Worm (Caenorhabditis elegans) whole organism, L4 larva: Measurements from ENCODE around the gene spp-28.

Experiments used
- F10B5.3 ChIP-seq: sonication (generic microtip); optimal IDR thresholded peaks from 2 replicates; lab custom pipeline; 2016; ENCODE audit warnings: mild to moderate bottlenecking, missing genetic modification characterization, missing compliant biosample characterization
- F37D6.2 ChIP-seq: sonication (generic microtip); optimal IDR thresholded peaks from 2 replicates; lab custom pipeline; 2016; ENCODE audit warnings: mild to moderate bottlenecking, missing genetic modification characterization, missing compliant biosample characterization
- F44E2.7 ChIP-seq: fragments of 200-800 bp; sonication (Bioruptor generic); IDR thresholded peaks from 2 replicates; pipeline ENCODE4 v2.1.2; 2022; ENCODE audit warnings: missing genetic modification characterization, missing compliant biosample characterization
- T20F7.1 ChIP-seq: fragments of 200-800 bp; sonication (Bioruptor generic); optimal IDR thresholded peaks from 2 replicates; lab custom pipeline; 2018; ENCODE audit warnings: mild to moderate bottlenecking, missing genetic modification characterization, missing compliant biosample characterization
- ZK337.2 ChIP-seq: fragments of 200-800 bp; sonication (Bioruptor generic); IDR thresholded peaks from 2 replicates; pipeline ENCODE4 v1.3.6; 2022; ENCODE audit warnings: missing genetic modification reagents, missing genetic modification characterization, missing compliant biosample characterization
- ZK546.5 ChIP-seq, 2 experiments: sonication (generic microtip); optimal IDR thresholded peaks; 2 replicates each; lab custom pipeline; 2017; ENCODE audit warnings: missing biosample characterization in 2 of 2, missing genetic modification characterization in 2 of 2
- aha-1 ChIP-seq: fragments of 150-350 bp; peaks from one replicate; lab custom pipeline; 2014; ENCODE audit warnings: missing biosample characterization, missing genetic modification characterization
- arid-1 ChIP-seq: fragments of 200-800 bp; sonication (Bioruptor generic); conservative IDR thresholded peaks from 2 replicates; pipeline ENCODE4 v1.3.6; 2022; ENCODE audit warnings: missing genetic modification reagents, missing genetic modification characterization, missing compliant biosample characterization
- ceh-20 ChIP-seq: fragments of 200-800 bp; sonication (Bioruptor generic); IDR thresholded peaks from 2 replicates; pipeline ENCODE4 v1.3.6; 2022; ENCODE audit warnings: missing genetic modification reagents, missing genetic modification characterization, missing compliant biosample characterization
- ceh-28 ChIP-seq: fragments of 150-350 bp; optimal IDR thresholded peaks from 2 replicates; lab custom pipeline; 2014; ENCODE audit warnings: missing biosample characterization, missing genetic modification reagents, missing genetic modification characterization
- ceh-44 ChIP-seq: fragments of 200-800 bp; sonication (Bioruptor generic); IDR thresholded peaks from 2 replicates; pipeline ENCODE4 v1.3.6; 2022; ENCODE audit warnings: missing genetic modification reagents, missing genetic modification characterization, missing compliant biosample characterization
- cey-2 ChIP-seq: sonication (generic microtip); optimal IDR thresholded peaks from 3 replicates; lab custom pipeline; 2017; ENCODE audit warnings: missing genetic modification characterization, mild to moderate bottlenecking, missing compliant biosample characterization, antibody characterized with exemption, borderline replicate concordance; ENCODE audit not compliant: insufficient read depth
- daf-12 ChIP-seq: fragments of 150-350 bp; optimal IDR thresholded peaks from 2 replicates; lab custom pipeline; 2014; ENCODE audit warnings: missing biosample characterization, missing genetic modification reagents, missing genetic modification characterization
- dmd-9 ChIP-seq: fragments of 200-800 bp; sonication (Bioruptor generic); IDR thresholded peaks from 2 replicates; pipeline ENCODE4 v1.3.6; 2022; ENCODE audit warnings: missing genetic modification reagents, missing genetic modification characterization, missing compliant biosample characterization
- duxl-1 ChIP-seq: sonication (generic microtip); optimal IDR thresholded peaks from 2 replicates; lab custom pipeline; 2016; ENCODE audit warnings: mild to moderate bottlenecking, missing genetic modification characterization, moderate library complexity, missing compliant biosample characterization; ENCODE audit not compliant: poor library complexity
- dve-1 ChIP-seq: sonication (generic microtip); optimal IDR thresholded peaks from 2 replicates; lab custom pipeline; 2017; ENCODE audit warnings: antibody characterized with exemption, mild to moderate bottlenecking, missing genetic modification characterization, missing compliant biosample characterization; ENCODE audit not compliant: insufficient read depth
- egl-43 ChIP-seq: fragments of 200-800 bp; sonication (Bioruptor generic); IDR thresholded peaks from 2 replicates; pipeline ENCODE4 v1.3.6; 2022; ENCODE audit warnings: missing genetic modification reagents, missing genetic modification characterization, missing compliant biosample characterization
- fkh-10 ChIP-seq: fragments of 150-350 bp; optimal IDR thresholded peaks from 2 replicates; lab custom pipeline; 2014; ENCODE audit warnings: missing biosample characterization, missing genetic modification reagents, missing genetic modification characterization
- hif-1 ChIP-seq, 2 experiments: sonication (generic microtip); optimal IDR thresholded peaks; 2 replicates each; lab custom pipeline; 2016 to 2017; ENCODE audit warnings: missing compliant biosample characterization in 2 of 2, missing genetic modification characterization in 2 of 2, missing genetic modification reagents in 2 of 2, missing genotype in 2 of 2, mild to moderate bottlenecking in 1 of 2
- hmg-1.1 ChIP-seq: fragments of 200-800 bp; sonication (Bioruptor generic); IDR thresholded peaks from 2 replicates; pipeline ENCODE4 v1.3.6; 2022; ENCODE audit warnings: missing genetic modification reagents, missing genetic modification characterization, missing compliant biosample characterization
- lin-15B ChIP-seq: fragments of 150-350 bp; sonication (generic microtip); optimal IDR thresholded peaks from 3 replicates; lab custom pipeline; 2014; ENCODE audit warnings: missing biosample characterization, missing genetic modification characterization
- lin-29 ChIP-seq: fragments of 200-800 bp; sonication (Bioruptor generic); IDR thresholded peaks from 2 replicates; pipeline ENCODE4 v1.3.6; 2022; ENCODE audit warnings: missing genetic modification reagents, missing genetic modification characterization, missing compliant biosample characterization
- lin-39 ChIP-seq: fragments of 150-350 bp; optimal IDR thresholded peaks from 2 replicates; lab custom pipeline; 2014; ENCODE audit warnings: missing biosample characterization, missing genetic modification reagents, missing genetic modification characterization
- lir-3 ChIP-seq: sonication (generic microtip); optimal IDR thresholded peaks from 2 replicates; lab custom pipeline; 2016; ENCODE audit warnings: mild to moderate bottlenecking, missing genetic modification characterization, missing compliant biosample characterization
- mdl-1 ChIP-seq, 2 experiments: fragments of 150-350 bp in 1 of 2; sonication (generic microtip) in 1 of 2; optimal IDR thresholded peaks; 2 replicates each; lab custom pipeline; 2014 to 2017; ENCODE audit warnings: missing biosample characterization in 2 of 2, missing genetic modification characterization in 2 of 2
- mep-1 ChIP-seq: fragments of 150-350 bp; sonication (generic microtip); optimal IDR thresholded peaks from 3 replicates; lab custom pipeline; 2014; ENCODE audit warnings: missing biosample characterization, missing genetic modification characterization
- nhr-11 ChIP-seq: fragments of 150-350 bp; optimal IDR thresholded peaks from 2 replicates; lab custom pipeline; 2014; ENCODE audit warnings: missing biosample characterization, missing genetic modification characterization
- nhr-28 ChIP-seq: fragments of 150-350 bp; optimal IDR thresholded peaks from 2 replicates; lab custom pipeline; 2014; ENCODE audit warnings: missing biosample characterization, missing genetic modification characterization
- nhr-6 ChIP-seq: fragments of 150-350 bp; optimal IDR thresholded peaks from 2 replicates; lab custom pipeline; 2014; ENCODE audit warnings: missing biosample characterization, missing genetic modification characterization
- pha-4 ChIP-seq, 2 experiments: fragments of 150-350 bp in 1 of 2; fragments of 200-800 bp in 1 of 2; sonication (Bioruptor generic) in 1 of 2; IDR thresholded peaks in 1 of 2; optimal IDR thresholded peaks in 1 of 2; 2 replicates each; pipeline versions ENCODE4 v1.3.6 to Lab custom; 2014 to 2022; ENCODE audit warnings: missing genetic modification characterization in 2 of 2, missing genetic modification reagents in 2 of 2, missing biosample characterization in 1 of 2, missing compliant biosample characterization in 1 of 2
- php-3 ChIP-seq: fragments of 200-800 bp; sonication (Bioruptor generic); IDR thresholded peaks from 2 replicates; pipeline ENCODE4 v1.3.6; 2022; ENCODE audit warnings: missing genetic modification reagents, missing genetic modification characterization, missing compliant biosample characterization
- snpc-4 ChIP-seq: fragments of 150-350 bp; optimal IDR thresholded peaks from 2 replicates; lab custom pipeline; 2014; ENCODE audit warnings: missing biosample characterization, missing genetic modification characterization
- spr-3 ChIP-seq: fragments of 200-800 bp; sonication (Bioruptor generic); optimal IDR thresholded peaks from 2 replicates; lab custom pipeline; 2018; ENCODE audit warnings: mild to moderate bottlenecking, missing genetic modification characterization, missing compliant biosample characterization
- zfp-2 ChIP-seq: sonication (generic microtip); optimal IDR thresholded peaks from 2 replicates; lab custom pipeline; 2016; ENCODE audit warnings: mild to moderate bottlenecking, missing genetic modification characterization, missing compliant biosample characterization
- ztf-11 ChIP-seq: fragments of 150-350 bp; optimal IDR thresholded peaks from 2 replicates; lab custom pipeline; 2014; ENCODE audit warnings: missing biosample characterization, missing genetic modification characterization
- ztf-7 ChIP-seq: fragments of 150-350 bp; optimal IDR thresholded peaks from 2 replicates; lab custom pipeline; 2014; ENCODE audit warnings: missing biosample characterization, missing genetic modification characterization

spp-28 gene

DNA sequence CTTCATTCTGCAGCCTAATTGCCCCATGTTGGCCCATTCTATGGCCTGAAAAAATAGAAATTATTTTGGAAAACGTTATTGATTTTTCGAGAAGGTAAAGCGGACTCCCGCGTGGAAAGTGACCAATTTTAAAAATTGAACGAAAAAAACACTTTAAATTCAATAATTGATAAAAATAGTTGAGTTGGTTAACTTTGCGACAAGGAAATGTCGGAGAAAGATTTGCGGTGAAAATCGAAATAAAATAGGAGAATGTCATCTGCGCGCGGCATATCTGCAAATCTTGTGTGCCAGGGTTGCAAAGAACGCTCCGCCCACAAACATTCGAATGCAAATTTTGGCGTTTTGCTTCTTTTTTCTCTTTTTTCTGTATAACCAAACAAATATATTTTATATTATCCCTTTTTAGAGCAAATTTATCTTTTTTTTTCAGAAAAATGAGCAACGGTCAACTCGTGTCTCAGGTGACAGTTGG lies 19.2 kb downstream of the spp-28 start, which contains the start of the genes rnf-121 and C16C10.4 (continued):
- peak; percentile 4 for TF ChIP-seq ceh-28 (tag; lab: Kevin White, UChicago)
- TF ChIP-seq mdl-1 (tag; optimal IDR thresholded peaks at IDR 0.05; lab: Kevin White, UChicago) = no peak
- peak; percentile 29 for TF ChIP-seq dve-1 (tag; lab: Kevin White, UChicago)
- TF ChIP-seq cey-2 (tag; lab: Kevin White, UChicago) = no peak
- TF ChIP-seq ztf-7 = peak; percentile 50
- TF ChIP-seq ZK337.2 (GFP tag; lab: Robert Waterston, UW) = no peak
- no peak for TF ChIP-seq F44E2.7
- TF ChIP-seq pha-4 (GFP tag; IDR thresholded peaks at IDR 0.05; lab: Robert Waterston, UW) = peak; percentile 50; the same call in 1 of the 2 replicates
- no peak for TF ChIP-seq pha-4 (tag; optimal IDR thresholded peaks at IDR 0.05; lab: Kevin White, UChicago)
- TF ChIP-seq mep-1 = peak; percentile 66
- no peak for TF ChIP-seq nhr-11 (tag; lab: Kevin White, UChicago)

DNA sequence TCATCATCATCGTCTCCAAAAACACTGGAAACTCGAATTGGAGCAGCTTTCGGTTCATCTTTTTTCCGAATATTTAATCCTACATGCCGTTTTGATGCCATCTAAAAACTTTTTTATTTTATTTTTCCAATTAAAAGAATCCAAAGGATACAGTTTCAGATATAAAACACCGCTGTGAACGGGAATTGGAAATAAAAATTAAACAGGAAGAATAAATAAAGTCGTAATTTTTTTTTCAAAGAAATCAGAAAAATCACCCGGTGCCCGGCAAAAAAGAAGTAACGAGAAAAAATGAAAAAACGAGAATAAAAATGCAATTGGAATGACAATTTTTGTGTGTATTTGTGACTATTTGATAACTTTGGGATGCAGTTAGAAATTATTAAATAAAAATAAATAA lies 21.5 kb downstream of the spp-28 start, which contains the start of gene ccdc-55:
TSS of gene ccdc-55 (minus strand) at position 101 of the 400 bp plus-strand sequence.
- no peak for TF ChIP-seq ZK546.5 (tag; optimal IDR thresholded peaks at IDR 0.05; lab: Kevin White, UChicago)
- TF ChIP-seq lin-29 (GFP tag; lab: Robert Waterston, UW) = no peak
- no peak for TF ChIP-seq aha-1 (tag; lab: Kevin White, UChicago)
- TF ChIP-seq ztf-11 = no peak
- no peak for TF ChIP-seq snpc-4 (tag; lab: Kevin White, UChicago)
- TF ChIP-seq mep-1 = no peak
- no peak for TF ChIP-seq php-3 (GFP tag; lab: Robert Waterston, UW)
- TF ChIP-seq arid-1 (GFP tag; lab: Robert Waterston, UW) = no peak
- no peak for TF ChIP-seq egl-43
- TF ChIP-seq dmd-9 (GFP tag; lab: Robert Waterston, UW) = no peak
- no peak for TF ChIP-seq fkh-10 (GFP tag; lab: Kevin White, UChicago)
- TF ChIP-seq F37D6.2 (tag; lab: Kevin White, UChicago) = no peak
- TF ChIP-seq F10B5.3 (tag; lab: Kevin White, UChicago) = no peak
- TF ChIP-seq lin-15B (tag; lab: Kevin White, UChicago) = no peak
- TF ChIP-seq T20F7.1 (GFP tag; lab: Kevin White, UChicago) = no peak
- no peak for TF ChIP-seq duxl-1
- TF ChIP-seq spr-3 (GFP tag; lab: Kevin White, UChicago) = no peak
- no peak for TF ChIP-seq dve-1 (tag; lab: Kevin White, UChicago)
- TF ChIP-seq, all 104 proteins: peak for 0

DNA sequence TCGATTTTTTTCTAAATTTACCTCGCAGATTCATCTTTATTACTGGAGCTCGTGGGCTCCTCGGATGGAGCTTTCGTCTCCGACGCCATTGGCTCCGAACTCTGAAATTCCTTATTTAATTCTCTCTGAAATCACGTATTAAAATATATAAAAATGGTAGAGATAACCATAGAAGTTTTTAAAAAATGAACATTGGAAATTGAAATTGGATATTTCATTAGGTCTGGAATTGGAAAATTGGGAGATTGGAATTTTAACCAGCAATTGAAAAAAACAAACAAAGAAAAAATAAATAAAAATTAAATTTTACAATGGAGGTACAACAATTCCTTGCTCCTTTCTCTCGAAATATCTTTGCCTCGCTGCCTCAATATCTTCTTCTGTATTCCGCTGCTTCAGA lies 23.4 kb downstream of the spp-28 start, which contains the start of gene rnf-5:
TSS of gene rnf-5 (minus strand) at position 101 of the 400 bp plus-strand sequence.
- TF ChIP-seq ceh-20 (GFP tag; lab: Robert Waterston, UW) (no peak), hmg-1.1 (GFP tag; lab: Robert Waterston, UW) (no peak), lin-15B (tag; lab: Kevin White, UChicago) (no peak), lir-3 (tag; lab: Kevin White, UChicago) (no peak), ztf-11 (no peak), lin-39 (no peak), nhr-28 (tag; lab: Kevin White, UChicago) (no peak), hif-1 (tag; optimal IDR thresholded peaks at IDR 0.05; lab: Kevin White, UChicago) (no peak), ceh-44 (GFP tag; lab: Robert Waterston, UW) (no peak), nhr-6 (tag; lab: Kevin White, UChicago) (no peak), ceh-28 (tag; lab: Kevin White, UChicago) (no peak), daf-12 (tag; lab: Kevin White, UChicago) (no peak), ztf-7 (no peak), zfp-2 (tag; lab: Kevin White, UChicago) (no peak), nhr-11 (tag; lab: Kevin White, UChicago) (no peak)
